Worm (Caenorhabditis elegans) whole organism, late embryonic: ENCODE measurements around the gene algn-2.

Experiments used
- C08G9.2 ChIP-seq: sonication (generic microtip); optimal IDR thresholded peaks from 2 replicates; lab custom pipeline; 2016; ENCODE audit warnings: mild to moderate bottlenecking, missing genetic modification characterization, moderate library complexity, missing compliant biosample characterization
- ahr-1 ChIP-seq: sonication (generic microtip); optimal IDR thresholded peaks from 2 replicates; lab custom pipeline; 2016; ENCODE audit warnings: missing genetic modification characterization, missing compliant biosample characterization
- ama-1 ChIP-seq: fragments of 150-350 bp; optimal IDR thresholded peaks from 2 replicates; lab custom pipeline; 2014
- ceh-19 ChIP-seq: fragments of 200-800 bp; sonication (Bioruptor generic); optimal IDR thresholded peaks from 2 replicates; lab custom pipeline; 2018; ENCODE audit warnings: mild to moderate bottlenecking, missing genetic modification characterization, missing compliant biosample characterization
- ceh-31 ChIP-seq: sonication (generic microtip); optimal IDR thresholded peaks from 2 replicates; lab custom pipeline; 2016; ENCODE audit warnings: missing genetic modification characterization, missing compliant biosample characterization
- ceh-6 ChIP-seq: fragments of 200-800 bp; sonication (Bioruptor generic); optimal IDR thresholded peaks from 2 replicates; lab custom pipeline; 2018; ENCODE audit warnings: mild to moderate bottlenecking, missing genetic modification characterization, missing compliant biosample characterization
- ceh-9 ChIP-seq: sonication (generic microtip); optimal IDR thresholded peaks from 2 replicates; lab custom pipeline; 2016; ENCODE audit warnings: mild to moderate bottlenecking, missing genetic modification characterization, inconsistent platforms, missing compliant biosample characterization
- dmd-4 ChIP-seq: sonication (generic microtip); optimal IDR thresholded peaks from 2 replicates; lab custom pipeline; 2016; ENCODE audit warnings: borderline replicate concordance, missing genetic modification characterization, missing compliant biosample characterization
- elt-2 ChIP-seq: sonication (generic microtip); optimal IDR thresholded peaks from 2 replicates; lab custom pipeline; 2016; ENCODE audit warnings: missing genetic modification reagents, missing genetic modification characterization, missing compliant biosample characterization
- fax-1 ChIP-seq: sonication (generic microtip); optimal IDR thresholded peaks from 2 replicates; lab custom pipeline; 2016; ENCODE audit warnings: missing genotype, missing genetic modification characterization, missing compliant biosample characterization
- fkh-6 ChIP-seq: sonication (generic microtip); optimal IDR thresholded peaks from 2 replicates; lab custom pipeline; 2016; ENCODE audit warnings: missing genetic modification characterization, missing compliant biosample characterization
- hlh-15 ChIP-seq: sonication (generic microtip); optimal IDR thresholded peaks from 2 replicates; lab custom pipeline; 2016; ENCODE audit warnings: missing genetic modification characterization, missing compliant biosample characterization
- hlh-30 ChIP-seq: sonication (generic microtip); optimal IDR thresholded peaks from 2 replicates; lab custom pipeline; 2017; ENCODE audit warnings: antibody characterized with exemption, missing genetic modification characterization, missing compliant biosample characterization; ENCODE audit not compliant: insufficient read depth
- hlh-6 ChIP-seq: sonication (generic microtip); optimal IDR thresholded peaks from 2 replicates; lab custom pipeline; 2016; ENCODE audit warnings: missing genotype, missing genetic modification characterization, missing compliant biosample characterization
- hlh-8 ChIP-seq: sonication (generic microtip); optimal IDR thresholded peaks from 2 replicates; lab custom pipeline; 2016; ENCODE audit warnings: missing genotype, missing genetic modification characterization, missing compliant biosample characterization
- lim-6 ChIP-seq: sonication (generic microtip); optimal IDR thresholded peaks from 2 replicates; lab custom pipeline; 2016; ENCODE audit warnings: missing genetic modification characterization, missing compliant biosample characterization
- lin-11 ChIP-seq: fragments of 200-800 bp; sonication (Bioruptor generic); optimal IDR thresholded peaks from 2 replicates; lab custom pipeline; 2018; ENCODE audit warnings: mild to moderate bottlenecking, missing genetic modification characterization, missing compliant biosample characterization
- madf-2 ChIP-seq: sonication (generic microtip); optimal IDR thresholded peaks from 2 replicates; lab custom pipeline; 2017; ENCODE audit warnings: missing genetic modification characterization, missing compliant biosample characterization
- mec-3 ChIP-seq: sonication (generic microtip); optimal IDR thresholded peaks from 2 replicates; lab custom pipeline; 2016; ENCODE audit warnings: borderline replicate concordance, missing genetic modification characterization, missing compliant biosample characterization
- nfya-1 ChIP-seq: sonication (generic microtip); optimal IDR thresholded peaks from 2 replicates; lab custom pipeline; 2017; ENCODE audit warnings: missing genetic modification characterization, mild to moderate bottlenecking, missing compliant biosample characterization, antibody characterized with exemption, moderate library complexity
- npax-4 ChIP-seq: sonication (generic microtip); optimal IDR thresholded peaks from 2 replicates; lab custom pipeline; 2016; ENCODE audit warnings: missing genetic modification characterization, missing compliant biosample characterization
- pag-3 ChIP-seq: sonication (generic microtip); optimal IDR thresholded peaks from 2 replicates; lab custom pipeline; 2016; ENCODE audit warnings: missing compliant biosample characterization, missing genetic modification characterization, borderline replicate concordance
- pat-9 ChIP-seq: fragments of 200-800 bp; sonication (Bioruptor generic); optimal IDR thresholded peaks from 2 replicates; lab custom pipeline; 2018; ENCODE audit warnings: mild to moderate bottlenecking, missing genetic modification characterization, moderate library complexity, missing compliant biosample characterization
- pax-1 ChIP-seq: fragments of 150-350 bp; optimal IDR thresholded peaks from 2 replicates; lab custom pipeline; 2014; ENCODE audit warnings: missing biosample characterization, missing genetic modification characterization
- pha-2 ChIP-seq: sonication (generic microtip); optimal IDR thresholded peaks from 2 replicates; lab custom pipeline; 2017; ENCODE audit warnings: mild to moderate bottlenecking, missing genetic modification characterization, missing compliant biosample characterization
- pha-4 ChIP-seq: fragments of 150-350 bp; optimal IDR thresholded peaks from 2 replicates; lab custom pipeline; 2018; ENCODE audit warnings: missing biosample characterization, missing genetic modification reagents, missing genetic modification characterization
- pqm-1 ChIP-seq: sonication (generic microtip); optimal IDR thresholded peaks from 2 replicates; lab custom pipeline; 2016; ENCODE audit warnings: missing genetic modification characterization, missing compliant biosample characterization
- pros-1 ChIP-seq: fragments of 150-350 bp; optimal IDR thresholded peaks from 2 replicates; lab custom pipeline; 2014; ENCODE audit warnings: missing biosample characterization, missing genetic modification reagents, missing genetic modification characterization
- ref-2 ChIP-seq: sonication (generic microtip); optimal IDR thresholded peaks from 2 replicates; lab custom pipeline; 2016; ENCODE audit warnings: missing genetic modification characterization, missing compliant biosample characterization
- rnt-1 ChIP-seq: sonication (generic microtip); optimal IDR thresholded peaks from 2 replicates; lab custom pipeline; 2016; ENCODE audit warnings: missing genetic modification characterization, missing compliant biosample characterization
- sdc-2 ChIP-seq: sonication (generic microtip); optimal IDR thresholded peaks from 2 replicates; lab custom pipeline; 2016; ENCODE audit warnings: missing genotype, missing genetic modification characterization, missing compliant biosample characterization
- sox-4 ChIP-seq: sonication (generic microtip); optimal IDR thresholded peaks from 2 replicates; lab custom pipeline; 2017; ENCODE audit warnings: mild to moderate bottlenecking, missing genetic modification characterization, inconsistent platforms, missing compliant biosample characterization
- syd-9 ChIP-seq: sonication (generic microtip); optimal IDR thresholded peaks from 2 replicates; lab custom pipeline; 2016; ENCODE audit warnings: mild to moderate bottlenecking, missing genetic modification characterization, moderate library complexity, missing compliant biosample characterization
- tbx-2 ChIP-seq: sonication (generic microtip); optimal IDR thresholded peaks from 2 replicates; lab custom pipeline; 2016; ENCODE audit warnings: missing genetic modification characterization, missing compliant biosample characterization
- tbx-7 ChIP-seq: sonication (generic microtip); optimal IDR thresholded peaks from 2 replicates; lab custom pipeline; 2016; ENCODE audit warnings: missing genotype, missing genetic modification characterization, missing compliant biosample characterization
- ttx-3 ChIP-seq: sonication (generic microtip); optimal IDR thresholded peaks from 2 replicates; lab custom pipeline; 2016; ENCODE audit warnings: missing genetic modification reagents, missing genetic modification characterization, missing compliant biosample characterization
- unc-55 ChIP-seq: sonication (generic microtip); optimal IDR thresholded peaks from 2 replicates; lab custom pipeline; 2017; ENCODE audit warnings: missing biosample characterization, missing genetic modification reagents, missing genetic modification characterization
- ztf-16 ChIP-seq: sonication (generic microtip); optimal IDR thresholded peaks from 2 replicates; lab custom pipeline; 2017; ENCODE audit warnings: missing genetic modification characterization, missing compliant biosample characterization

algn-2 gene

DNA sequence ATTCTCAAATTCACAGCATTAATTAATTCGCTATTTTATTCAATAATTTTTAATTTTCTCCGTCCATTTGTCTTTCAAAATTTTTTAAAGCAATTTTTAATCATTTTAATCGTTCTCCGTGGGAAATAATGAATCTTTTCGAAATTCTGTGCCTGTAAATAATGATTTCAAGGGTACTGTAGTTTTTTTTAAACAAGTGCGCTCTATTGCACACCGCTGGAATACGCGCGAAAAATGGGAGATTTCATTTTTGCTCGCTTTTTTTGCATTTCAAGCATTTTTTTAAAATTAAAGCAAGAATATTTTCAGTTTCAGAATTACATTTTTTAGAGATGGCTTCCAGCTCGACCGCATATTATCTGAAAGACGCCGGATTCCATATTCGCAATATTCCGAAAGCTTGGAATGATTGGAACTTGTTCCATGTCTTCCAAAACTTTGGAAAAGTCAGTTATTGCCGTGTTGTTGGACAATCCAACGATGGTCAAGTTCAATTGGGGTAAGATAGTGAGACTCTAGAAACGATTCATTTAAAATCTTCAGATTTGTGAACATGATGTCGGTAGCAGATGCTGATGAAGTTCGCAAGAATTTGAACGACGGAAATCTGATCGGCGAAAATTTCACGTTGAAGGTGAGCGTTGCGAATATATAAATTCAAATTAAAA lies 46.0 kb downstream of the algn-2 start, which contains the start of gene tofu-6:
Gene tofu-6, plus strand, starts transcription at position 302 of the 668 bp plus-strand sequence.
- no peak for TF ChIP-seq rnt-1
- no peak for TF ChIP-seq ama-1 (lab: Kevin White, UChicago)
- TF ChIP-seq hlh-6: no peak
- TF ChIP-seq lin-11 (tag; lab: Kevin White, UChicago): no peak
- no peak for TF ChIP-seq hlh-8
- TF ChIP-seq nfya-1 (tag; lab: Kevin White, UChicago): no peak
- TF ChIP-seq ahr-1: no peak
- TF ChIP-seq pax-1 (tag; lab: Kevin White, UChicago): no peak
- TF ChIP-seq pha-2 (tag; lab: Kevin White, UChicago): no peak
- TF ChIP-seq mec-3 (tag; lab: Kevin White, UChicago): no peak
- no peak for TF ChIP-seq pqm-1 (tag; lab: Kevin White, UChicago)
- no peak for TF ChIP-seq lim-6 (tag; lab: Kevin White, UChicago)
- TF ChIP-seq pat-9: no peak
- no peak for TF ChIP-seq fax-1 (tag; lab: Kevin White, UChicago)
- TF ChIP-seq madf-2 (tag; lab: Kevin White, UChicago): no peak
- TF ChIP-seq hlh-15 (tag; lab: Kevin White, UChicago): no peak
- no peak for TF ChIP-seq syd-9 (tag; lab: Kevin White, UChicago)
- no peak for TF ChIP-seq pha-4

DNA sequence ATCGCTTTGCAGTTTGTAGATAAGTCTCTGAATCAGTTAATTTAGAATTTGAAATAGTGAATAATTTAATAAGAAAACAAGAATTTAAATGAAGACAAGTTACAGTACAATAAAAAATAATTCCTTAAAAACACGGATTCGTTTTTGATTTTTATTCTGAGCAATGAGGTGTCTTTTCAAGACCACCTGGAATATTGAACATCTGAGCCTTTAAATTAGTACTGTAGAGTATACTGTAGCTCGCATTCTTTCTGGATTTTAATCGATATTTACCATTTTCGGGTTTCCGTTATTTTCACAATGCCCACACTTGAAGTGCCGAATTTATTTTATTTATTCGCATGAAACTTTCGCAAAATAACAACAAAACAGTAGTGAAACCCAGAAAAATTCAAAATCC lies 48.8 kb downstream of the algn-2 start, which contains the start of gene F07F6.7:
Gene F07F6.7, minus strand, starts transcription at position 27 of the 400 bp plus-strand sequence.
- TF ChIP-seq fkh-6 (tag; lab: Kevin White, UChicago) (no peak), ztf-16 (no peak), pag-3 (tag; lab: Kevin White, UChicago) (no peak), ceh-6 (GFP tag; lab: Kevin White, UChicago) (no peak)

DNA sequence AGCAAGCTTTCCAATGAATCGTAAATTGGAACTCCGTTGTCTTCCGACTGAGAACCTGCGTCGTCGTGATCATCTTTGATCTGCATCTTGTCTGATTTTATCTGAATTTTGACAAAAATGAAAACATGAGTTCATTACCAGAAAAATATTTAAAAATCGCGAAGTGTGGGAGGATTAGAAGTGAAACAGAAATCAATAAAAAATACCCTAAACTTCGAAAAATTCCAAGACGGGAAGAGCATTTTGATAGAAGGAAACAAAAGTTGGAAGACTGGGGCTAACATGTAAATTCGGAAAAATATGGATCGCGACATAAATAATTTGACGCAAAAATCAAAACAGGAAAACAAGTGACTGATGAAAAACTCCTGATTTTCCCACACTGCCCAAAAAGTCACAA lies 50.6 kb downstream of the algn-2 start, which contains the start of gene F07F6.8:
Gene F07F6.8, minus strand, starts transcription at position 101 of the 400 bp plus-strand sequence.
- TF ChIP-seq mec-3 (tag; lab: Kevin White, UChicago) (no peak), pat-9 (no peak), tbx-2 (tag; lab: Kevin White, UChicago) (no peak), pha-2 (tag; lab: Kevin White, UChicago) (no peak), pros-1 (no peak), npax-4 (tag; lab: Kevin White, UChicago) (no peak), lin-11 (tag; lab: Kevin White, UChicago) (no peak), sdc-2 (tag; lab: Kevin White, UChicago) (no peak)
- TF ChIP-seq, all 69 proteins: peak for 0

DNA sequence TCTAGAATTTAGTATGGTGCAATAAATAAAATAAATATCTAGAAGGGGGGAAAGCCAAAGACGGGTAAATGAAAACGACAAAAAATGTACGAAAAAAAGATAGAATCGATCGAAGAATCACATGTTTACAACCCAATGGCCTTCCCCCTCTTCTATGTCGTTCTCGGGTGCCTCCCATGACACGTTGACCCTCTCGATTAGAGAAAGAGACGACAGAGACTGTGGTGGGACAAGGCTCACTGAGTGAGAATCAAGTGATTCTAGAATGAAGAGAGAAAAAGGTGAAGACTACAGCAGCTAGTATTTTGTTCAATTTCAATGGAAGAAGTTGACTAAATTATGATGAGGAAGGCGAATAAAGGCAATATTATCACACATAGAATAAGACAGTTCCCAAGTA lies 51.0 kb downstream of the algn-2 start:
- TF ChIP-seq rnt-1 (no peak), ceh-31 (tag; lab: Kevin White, UChicago) (peak; percentile 6), ama-1 (lab: Kevin White, UChicago) (no peak), sox-4 (tag; lab: Kevin White, UChicago) (no peak), madf-2 (tag; lab: Kevin White, UChicago) (no peak), pqm-1 (tag; lab: Kevin White, UChicago) (no peak), ceh-19 (no peak), dmd-4 (tag; lab: Kevin White, UChicago) (no peak), ttx-3 (tag; lab: Kevin White, UChicago) (no peak), hlh-30 (tag; lab: Kevin White, UChicago) (peak; percentile 95), ceh-9 (tag; lab: Kevin White, UChicago) (no peak), sdc-2 (tag; lab: Kevin White, UChicago) (no peak), unc-55 (peak; percentile 33), pros-1 (no peak), elt-2 (peak; percentile 74), tbx-7 (tag; lab: Kevin White, UChicago) (no peak), ahr-1 (no peak), ref-2 (no peak), tbx-2 (tag; lab: Kevin White, UChicago) (peak; percentile 43), pha-4 (no peak), nfya-1 (tag; lab: Kevin White, UChicago) (peak; percentile 61), pax-1 (tag; lab: Kevin White, UChicago) (no peak), fkh-6 (tag; lab: Kevin White, UChicago) (no peak), hlh-8 (no peak), pat-9 (no peak), C08G9.2 (tag; lab: Kevin White, UChicago) (no peak)
